Fruit fly (Drosophila melanogaster) whole organism, embryonic: ENCODE measurements around the gene Bub1.

Experiments
- Bgb ChIP-seq: fragments of 200-800 bp; sonication (Bioruptor generic); IDR thresholded peaks from 2 replicates; pipeline ENCODE4 v1.3.6; 2022; ENCODE audit warnings: missing biosample characterization, missing genetic modification characterization; ENCODE audit not compliant: partially characterized antibody
- CG10209 ChIP-seq: fragments of 200-800 bp; sonication (Bioruptor generic); optimal IDR thresholded peaks from 3 replicates; lab custom pipeline; 2017; ENCODE audit warnings: missing biosample characterization, mild to moderate bottlenecking, missing genetic modification characterization, missing genetic modification reagents
- CG10321 ChIP-seq: fragments of 200-800 bp; sonication (Bioruptor generic); IDR thresholded peaks from 2 replicates; pipeline ENCODE4 v1.3.6; 2022; ENCODE audit warnings: missing biosample characterization, missing genetic modification characterization
- CG10979 ChIP-seq: fragments of 200-800 bp; sonication (Bioruptor generic); optimal IDR thresholded peaks from 2 replicates; lab custom pipeline; 2018; ENCODE audit warnings: missing biosample characterization, mild to moderate bottlenecking, missing genetic modification characterization, moderate library complexity
- CG15011 ChIP-seq: fragments of 200-800 bp; sonication (Bioruptor generic); optimal IDR thresholded peaks from 3 replicates; lab custom pipeline; 2018; ENCODE audit warnings: missing biosample characterization, mild to moderate bottlenecking, missing genetic modification characterization
- CG17186 ChIP-seq: fragments of 200-800 bp; sonication (Bioruptor generic); optimal IDR thresholded peaks from 3 replicates; lab custom pipeline; 2017; ENCODE audit warnings: missing biosample characterization, missing genetic modification reagents, missing genetic modification characterization
- CG17385 ChIP-seq: fragments of 200-800 bp; sonication (Bioruptor generic); optimal IDR thresholded peaks from 3 replicates; lab custom pipeline; 2018; ENCODE audit warnings: missing biosample characterization, mild to moderate bottlenecking, missing genetic modification characterization
- CG18764 ChIP-seq: fragments of 200-800 bp; sonication (Bioruptor generic); optimal IDR thresholded peaks from 3 replicates; lab custom pipeline; 2016; ENCODE audit warnings: missing biosample characterization, missing genetic modification characterization
- CG30403 ChIP-seq: fragments of 200-800 bp; sonication (Bioruptor generic); optimal IDR thresholded peaks from 3 replicates; lab custom pipeline; 2016; ENCODE audit warnings: missing biosample characterization, missing genetic modification characterization
- CG31388 ChIP-seq: fragments of 200-800 bp; sonication (Bioruptor generic); optimal IDR thresholded peaks from 2 replicates; lab custom pipeline; 2016; ENCODE audit warnings: missing biosample characterization, missing genetic modification characterization
- CG3163 ChIP-seq: fragments of 200-800 bp; sonication (Bioruptor generic); optimal IDR thresholded peaks from 3 replicates; lab custom pipeline; 2016; ENCODE audit warnings: missing biosample characterization, missing genetic modification characterization
- CG3838 ChIP-seq: fragments of 200-800 bp; sonication (Bioruptor generic); optimal IDR thresholded peaks from 3 replicates; lab custom pipeline; 2016; ENCODE audit warnings: missing biosample characterization, missing genetic modification characterization
- CG4424 ChIP-seq: fragments of 200-800 bp; sonication (Bioruptor generic); optimal IDR thresholded peaks from 3 replicates; lab custom pipeline; 2016; ENCODE audit warnings: missing biosample characterization, missing genetic modification characterization
- CG6765 ChIP-seq: fragments of 200-800 bp; sonication (Bioruptor generic); optimal IDR thresholded peaks from 3 replicates; lab custom pipeline; 2017; ENCODE audit warnings: missing biosample characterization, mild to moderate bottlenecking, missing genetic modification characterization
- D ChIP-seq, 2 experiments: fragments of 200-800 bp in 1 of 2; fragments of >200 bp in 1 of 2; sonication (Bioruptor generic) in 1 of 2; optimal IDR thresholded peaks; 2 replicates in 1 of 2; 3 replicates in 1 of 2; lab custom pipeline; 2017; ENCODE audit warnings: mild to moderate bottlenecking in 1 of 2, missing biosample characterization in 1 of 2, missing genetic modification characterization in 1 of 2, missing genetic modification reagents in 1 of 2
- D19A ChIP-seq: fragments of 200-800 bp; optimal IDR thresholded peaks from 3 replicates; lab custom pipeline; 2019; ENCODE audit warnings: missing biosample characterization, mild to moderate bottlenecking, missing genetic modification characterization, moderate library complexity
- Dref ChIP-seq: fragments of 200-800 bp; sonication (Bioruptor generic); IDR thresholded peaks from 2 replicates; pipeline ENCODE4 v1.3.6; 2022; ENCODE audit warnings: missing biosample characterization, missing genetic modification characterization
- Gug ChIP-seq: fragments of 200-800 bp; sonication (Bioruptor generic); IDR thresholded peaks from 4 replicates; pipeline ENCODE4 v1.3.6; 2022; ENCODE audit warnings: missing biosample characterization, missing genetic modification characterization
- MESR4 ChIP-seq: fragments of 200-800 bp; sonication (Bioruptor generic); optimal IDR thresholded peaks from 2 replicates; lab custom pipeline; 2018; ENCODE audit warnings: missing biosample characterization, mild to moderate bottlenecking, missing genetic modification characterization, moderate library complexity
- Myb ChIP-seq: fragments of 200-800 bp; sonication (Bioruptor generic); optimal IDR thresholded peaks from 2 replicates; lab custom pipeline; 2016; ENCODE audit warnings: missing biosample characterization, missing genetic modification characterization
- NC2β ChIP-seq: fragments of 200-800 bp; sonication (Bioruptor generic); optimal IDR thresholded peaks from 2 replicates; lab custom pipeline; 2016; ENCODE audit warnings: missing biosample characterization, missing genetic modification characterization
- Oaz ChIP-seq: fragments of 200-800 bp; sonication (Bioruptor generic); IDR thresholded peaks from 2 replicates; pipeline ENCODE4 v1.3.6; 2022; ENCODE audit warnings: missing biosample characterization, missing genetic modification characterization
- Optix ChIP-seq: fragments of 200-800 bp; sonication (Bioruptor generic); IDR thresholded peaks from 3 replicates; pipeline ENCODE4 v1.3.6; 2022; ENCODE audit warnings: missing biosample characterization, missing genetic modification characterization
- Rfx ChIP-seq: fragments of 200-800 bp; sonication (Bioruptor generic); IDR thresholded peaks from 2 replicates; pipeline ENCODE4 v1.3.6; 2022; ENCODE audit warnings: missing biosample characterization, missing genetic modification characterization
- Scr ChIP-seq: fragments of 200-800 bp; sonication (Bioruptor generic); IDR thresholded peaks from 2 replicates; pipeline ENCODE4 v1.3.6; 2022; ENCODE audit warnings: missing biosample characterization, missing genetic modification characterization; ENCODE audit not compliant: partially characterized antibody
- Sox102F ChIP-seq: fragments of 200-800 bp; sonication (Bioruptor generic); optimal IDR thresholded peaks from 2 replicates; lab custom pipeline; 2018; ENCODE audit warnings: missing biosample characterization, mild to moderate bottlenecking, missing genetic modification characterization, moderate library complexity
- Ssrp ChIP-seq: fragments of 200-800 bp; sonication (Bioruptor generic); optimal IDR thresholded peaks from 2 replicates; lab custom pipeline; 2018; ENCODE audit warnings: missing biosample characterization, mild to moderate bottlenecking, missing genetic modification characterization, moderate library complexity
- Trl ChIP-seq, 3 experiments: fragments of >200 bp in 2 of 3; fragments of 200-800 bp in 1 of 3; sonication (Bioruptor generic) in 1 of 3; optimal IDR thresholded peaks; 2 replicates in 1 of 3; 3 replicates in 2 of 3; lab custom pipeline; 2016 to 2017; ENCODE audit warnings: missing biosample characterization in 1 of 3, missing genetic modification characterization in 1 of 3
- ara ChIP-seq: fragments of 200-800 bp; sonication (Bioruptor generic); IDR thresholded peaks from 2 replicates; pipeline ENCODE4 v1.3.6; 2022; ENCODE audit warnings: missing biosample characterization, missing genetic modification characterization
- bowl ChIP-seq: fragments of 200-800 bp; sonication (Bioruptor generic); IDR thresholded peaks from 2 replicates; pipeline ENCODE4 v1.3.6; 2022; ENCODE audit warnings: missing biosample characterization, missing genetic modification characterization
- bsh ChIP-seq, 2 experiments: fragments of 200-800 bp; sonication (Bioruptor generic); optimal IDR thresholded peaks; 2 replicates each; lab custom pipeline; 2017 to 2018; ENCODE audit warnings: mild to moderate bottlenecking in 2 of 2, missing biosample characterization in 2 of 2, missing genetic modification characterization in 2 of 2, moderate library complexity in 1 of 2
- ci ChIP-seq: fragments of 200-800 bp; sonication (Bioruptor generic); IDR thresholded peaks from 3 replicates; pipeline ENCODE4 v1.3.6; 2022; ENCODE audit warnings: missing biosample characterization, missing genetic modification characterization
- en ChIP-seq: fragments of 200-800 bp; sonication (Bioruptor generic); optimal IDR thresholded peaks from 2 replicates; lab custom pipeline; 2016; ENCODE audit warnings: missing biosample characterization, missing genetic modification characterization
- eve ChIP-seq, 2 experiments: fragments of >200 bp; optimal IDR thresholded peaks; 2 replicates each; lab custom pipeline; 2017; ENCODE audit warnings: missing biosample characterization in 2 of 2, missing genetic modification characterization in 2 of 2
- gsb-n ChIP-seq: fragments of 200-800 bp; sonication (Bioruptor generic); optimal IDR thresholded peaks from 3 replicates; lab custom pipeline; 2018; ENCODE audit warnings: missing biosample characterization, mild to moderate bottlenecking, missing genetic modification characterization
- h ChIP-seq: fragments of >200 bp; optimal IDR thresholded peaks from 2 replicates; lab custom pipeline; 2017
- ind ChIP-seq: fragments of 200-800 bp; sonication (Bioruptor generic); optimal IDR thresholded peaks from 3 replicates; lab custom pipeline; 2016; ENCODE audit warnings: missing biosample characterization, missing genetic modification characterization
- jumu ChIP-seq: fragments of 200-800 bp; sonication (Bioruptor generic); optimal IDR thresholded peaks from 3 replicates; lab custom pipeline; 2016; ENCODE audit warnings: missing biosample characterization, missing genetic modification characterization
- lilli ChIP-seq: fragments of 200-800 bp; sonication (Bioruptor generic); optimal IDR thresholded peaks from 3 replicates; lab custom pipeline; 2016; ENCODE audit warnings: missing biosample characterization, missing genetic modification characterization
- lola ChIP-seq, 3 experiments: fragments of >200 bp in 2 of 3; fragments of 200-800 bp in 1 of 3; sonication (Bioruptor generic) in 1 of 3; optimal IDR thresholded peaks; 2 replicates each; lab custom pipeline; 2017 to 2019; ENCODE audit warnings: missing biosample characterization in 3 of 3, missing genetic modification characterization in 3 of 3, mild to moderate bottlenecking in 1 of 3, moderate library complexity in 1 of 3
- mirr ChIP-seq: fragments of 200-800 bp; sonication (Bioruptor generic); optimal IDR thresholded peaks from 3 replicates; lab custom pipeline; 2018; ENCODE audit warnings: missing biosample characterization, mild to moderate bottlenecking, missing genetic modification characterization
- pan ChIP-seq, 4 experiments: fragments of >200 bp in 3 of 4; fragments of 200-800 bp in 1 of 4; sonication (Bioruptor generic) in 1 of 4; optimal IDR thresholded peaks in 3 of 4; IDR thresholded peaks in 1 of 4; 2 replicates each; pipeline versions ENCODE4 v1.3.6 to Lab custom; 2017 to 2022; ENCODE audit warnings: missing biosample characterization in 2 of 4, missing genetic modification characterization in 2 of 4, mixed read lengths in 1 of 4
- salm ChIP-seq: fragments of 200-800 bp; sonication (Bioruptor generic); optimal IDR thresholded peaks from 2 replicates; lab custom pipeline; 2018; ENCODE audit warnings: missing biosample characterization, mild to moderate bottlenecking, missing genetic modification characterization
- sd ChIP-seq: fragments of 200-800 bp; sonication (Bioruptor generic); optimal IDR thresholded peaks from 3 replicates; lab custom pipeline; 2018; ENCODE audit warnings: missing biosample characterization, mild to moderate bottlenecking, missing genetic modification characterization, moderate library complexity
- sens ChIP-seq: fragments of 200-800 bp; sonication (Bioruptor generic); peaks from one replicate; lab custom pipeline; 2016; ENCODE audit warnings: missing biosample characterization, missing genetic modification characterization
- sna ChIP-seq: fragments of 200-800 bp; sonication (Bioruptor generic); IDR thresholded peaks from 2 replicates; pipeline ENCODE4 v1.3.6; 2022; ENCODE audit warnings: missing biosample characterization, missing genetic modification characterization; ENCODE audit not compliant: partially characterized antibody
- ssp ChIP-seq: fragments of 200-800 bp; sonication (Bioruptor generic); IDR thresholded peaks from 2 replicates; pipeline ENCODE4 v1.3.6; 2022; ENCODE audit warnings: missing biosample characterization, missing genetic modification characterization
- tll ChIP-seq, 2 experiments: fragments of 200-800 bp in 1 of 2; fragments of >200 bp in 1 of 2; sonication (Bioruptor generic) in 1 of 2; optimal IDR thresholded peaks; 2 replicates each; lab custom pipeline; 2017 to 2019; ENCODE audit warnings: missing biosample characterization in 2 of 2, missing genetic modification characterization in 2 of 2, mild to moderate bottlenecking in 1 of 2, moderate library complexity in 1 of 2

The Bub1 gene

DNA sequence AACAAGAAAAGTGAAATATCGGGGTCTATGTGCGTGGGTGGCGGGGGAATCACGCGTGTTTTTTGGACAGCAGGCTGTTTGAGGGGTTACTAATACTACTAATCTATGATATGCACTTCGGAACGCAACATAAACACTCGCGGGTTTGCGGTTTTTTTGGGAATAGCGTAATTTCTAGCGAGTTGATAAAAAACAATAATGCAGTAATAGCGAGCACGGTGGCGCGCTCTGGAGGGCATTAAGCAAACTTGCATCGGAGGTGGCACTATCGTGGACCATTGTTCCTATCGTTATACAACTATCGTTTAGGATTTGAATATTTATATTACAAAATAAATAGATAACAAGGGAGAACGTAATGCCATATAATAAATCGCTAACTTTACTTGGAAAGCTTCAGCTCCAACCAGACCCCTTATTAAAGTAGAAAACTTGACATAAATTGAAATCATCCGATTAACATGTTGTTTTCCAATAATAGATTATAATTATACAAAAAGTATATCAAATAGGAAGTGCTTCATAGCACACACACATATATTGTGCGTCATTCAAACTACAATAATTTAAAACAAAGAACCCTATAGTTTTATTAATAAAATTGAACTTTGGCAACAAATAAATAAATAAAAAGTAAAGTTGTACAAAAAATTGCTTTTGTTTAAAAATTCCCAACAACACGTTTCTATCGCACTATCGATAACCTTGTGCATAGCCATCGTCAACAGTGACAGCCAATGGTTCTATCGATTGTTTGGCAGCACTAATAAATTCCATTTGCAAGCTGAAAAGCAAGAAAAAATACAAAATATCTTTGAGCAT is at the start of gene Bub1, which contains the start of gene Nin (continued):
- TF ChIP-seq Dref (GFP tag; lab: Robert Waterston, UW), result peak; percentile 86
- no peak for TF ChIP-seq jumu
- TF ChIP-seq ssp (GFP tag; lab: Robert Waterston, UW), result no peak
- TF ChIP-seq Myb (GFP tag; lab: Kevin White, UChicago), result peak; percentile 16
- no peak for TF ChIP-seq D19A (tag; lab: Kevin White, UChicago)
- TF ChIP-seq NC2β (GFP tag; lab: Kevin White, UChicago), result no peak
- TF ChIP-seq gsb-n, result no peak
- no peak for TF ChIP-seq CG6765
- TF ChIP-seq pan (optimal IDR thresholded peaks at IDR 0.05; lab: Kevin White, UChicago), result no peak
- TF ChIP-seq pan (GFP tag; optimal IDR thresholded peaks at IDR 0.05 in 1 of 2, IDR thresholded peaks at IDR 0.05 in 1 of 2), result no peak
- peak in 1 of 3 experiments; percentile 37 for TF ChIP-seq lola (GFP tag; optimal IDR thresholded peaks at IDR 0.05; lab: Kevin White, UChicago)
- no peak for TF ChIP-seq CG18764
- TF ChIP-seq CG3163, result no peak
- TF ChIP-seq ind (GFP tag; lab: Kevin White, UChicago), result peak; percentile 35
- TF ChIP-seq Optix (GFP tag; lab: Robert Waterston, UW), result no peak
- peak; percentile 60 for TF ChIP-seq sna (GFP tag; lab: Robert Waterston, UW)
- no peak for TF ChIP-seq Sox102F (GFP tag; lab: Kevin White, UChicago)
- no peak for TF ChIP-seq en (GFP tag; lab: Kevin White, UChicago)
- peak; percentile 8 for TF ChIP-seq Ssrp (tag; lab: Kevin White, UChicago)
- no peak for TF ChIP-seq h (lab: Kevin White, UChicago)
- no peak for TF ChIP-seq CG10321 (GFP tag; lab: Robert Waterston, UW)
- TF ChIP-seq bowl (GFP tag; lab: Robert Waterston, UW), result no peak
- TF ChIP-seq CG17385 (GFP tag; lab: Kevin White, UChicago), result no peak
- TF ChIP-seq eve (GFP tag; optimal IDR thresholded peaks at IDR 0.05; lab: Kevin White, UChicago), result no peak
- TF ChIP-seq MESR4 (GFP tag; lab: Kevin White, UChicago), result peak; percentile 89
- TF ChIP-seq tll (GFP tag; optimal IDR thresholded peaks at IDR 0.05; lab: Kevin White, UChicago), result no peak
- TF ChIP-seq lilli, result peak; percentile 15
- TF ChIP-seq CG3838, result no peak
- TF ChIP-seq ci, result no peak
- peak; percentile 85 for TF ChIP-seq sens (GFP tag; lab: Kevin White, UChicago)
- no peak for TF ChIP-seq Trl (optimal IDR thresholded peaks at IDR 0.05; lab: Kevin White, UChicago)
- TF ChIP-seq Trl (GFP tag; optimal IDR thresholded peaks at IDR 0.05; lab: Kevin White, UChicago), result no peak
- TF ChIP-seq sd (tag; lab: Kevin White, UChicago), result peak; percentile 62
- TF ChIP-seq Rfx (GFP tag; lab: Robert Waterston, UW), result peak; percentile 75
- peak; percentile 62 for TF ChIP-seq CG30403 (GFP tag; lab: Kevin White, UChicago)
- no peak for TF ChIP-seq salm
- TF ChIP-seq CG17186 (GFP tag; lab: Kevin White, UChicago), result peak; percentile 18
- TF ChIP-seq Scr (GFP tag; lab: Robert Waterston, UW), result peak; percentile 90
- TF ChIP-seq Gug (GFP tag; lab: Robert Waterston, UW), result peak; percentile 79
- no peak for TF ChIP-seq ara (GFP tag; lab: Robert Waterston, UW)
- TF ChIP-seq CG15011, result no peak
- no peak for TF ChIP-seq CG4424 (GFP tag; lab: Kevin White, UChicago)
- no peak for TF ChIP-seq CG31388
- TF ChIP-seq Oaz (GFP tag; lab: Robert Waterston, UW), result no peak
- TF ChIP-seq D (optimal IDR thresholded peaks at IDR 0.05; lab: Kevin White, UChicago), result no peak
- no peak for TF ChIP-seq D (GFP tag; optimal IDR thresholded peaks at IDR 0.05; lab: Kevin White, UChicago)
- TF ChIP-seq bsh (GFP tag; optimal IDR thresholded peaks at IDR 0.05; lab: Kevin White, UChicago), result no peak
- TF ChIP-seq Bgb, result peak; percentile 88
- TF ChIP-seq CG10979, result no peak
- TF ChIP-seq CG10209 (GFP tag; lab: Kevin White, UChicago), result no peak
- TF ChIP-seq mirr (GFP tag; lab: Kevin White, UChicago), result no peak
